Worm (Caenorhabditis elegans): ENCODE measurements around the gene C36B7.4.

DNA sequence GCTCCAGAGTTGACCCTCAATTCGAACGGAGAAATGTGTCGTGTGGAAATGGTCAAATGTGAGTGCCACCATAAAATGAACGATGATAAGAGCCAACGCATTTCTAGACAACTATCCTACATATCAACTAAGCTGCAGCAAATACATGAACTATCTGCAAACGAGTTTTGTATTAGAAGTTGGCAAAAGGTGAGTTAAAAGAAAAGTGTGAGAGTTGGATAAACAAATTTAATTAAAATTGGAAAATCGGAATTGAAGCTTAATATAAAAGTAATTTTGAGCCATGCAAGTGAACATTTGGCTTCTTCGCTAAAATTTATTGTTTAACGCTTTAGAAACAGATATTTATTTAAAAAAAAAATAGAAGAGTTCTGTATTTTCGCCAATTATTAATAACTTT is 49.9 kb downstream of the C36B7.4 start, which contains the start of gene cest-19:
- TF ChIP-seq D1046.2 (GFP tag; IDR thresholded peaks at IDR 0.05) (no peak), lin-39 (tag; optimal IDR thresholded peaks at IDR 0.05) (no peak), ama-1 (optimal IDR thresholded peaks at IDR 0.05) (no peak), nhr-77 (tag; optimal IDR thresholded peaks at IDR 0.05) (no peak), mep-1 (tag; optimal IDR thresholded peaks at IDR 0.05) (no peak), egl-27 (tag; optimal IDR thresholded peaks at IDR 0.05) (no peak)
